Worm (Caenorhabditis elegans) whole organism, young adult: ENCODE results near the gene Y54G2A.37.

ENCODE experiments used
- F23B12.7 ChIP-seq: sonication (generic microtip); optimal IDR thresholded peaks from 2 replicates; lab custom pipeline; 2017; ENCODE audit warnings: missing genetic modification characterization, mild to moderate bottlenecking, missing compliant biosample characterization, antibody characterized with exemption, moderate library complexity; ENCODE audit not compliant: insufficient read depth
- F49E8.2 ChIP-seq: sonication (generic microtip); optimal IDR thresholded peaks from 3 replicates; lab custom pipeline; 2017; ENCODE audit warnings: missing genetic modification characterization, mild to moderate bottlenecking, missing compliant biosample characterization, antibody characterized with exemption, moderate library complexity; ENCODE audit not compliant: insufficient read depth
- F55B11.4 ChIP-seq: sonication (generic microtip); optimal IDR thresholded peaks from 2 replicates; lab custom pipeline; 2016; ENCODE audit warnings: missing compliant biosample characterization, missing genetic modification characterization, borderline replicate concordance; ENCODE audit not compliant: insufficient read depth
- F57C9.4 ChIP-seq: sonication (generic microtip); optimal IDR thresholded peaks from 2 replicates; lab custom pipeline; 2017; ENCODE audit warnings: mild to moderate bottlenecking, missing genetic modification characterization, missing compliant biosample characterization
- K11D2.4 ChIP-seq: fragments of 200-800 bp; sonication (Bioruptor generic); IDR thresholded peaks from 2 replicates; pipeline ENCODE4 v1.3.6; 2022; ENCODE audit warnings: missing genetic modification reagents, missing genetic modification characterization, missing compliant biosample characterization
- aptf-3 ChIP-seq: fragments of 200-800 bp; sonication (Bioruptor generic); IDR thresholded peaks from 2 replicates; pipeline ENCODE4 v1.3.6; 2022; ENCODE audit warnings: missing genetic modification characterization, missing compliant biosample characterization
- atf-7 ChIP-seq: sonication (generic microtip); optimal IDR thresholded peaks from 2 replicates; lab custom pipeline; 2017; ENCODE audit warnings: mild to moderate bottlenecking, missing genetic modification characterization, missing compliant biosample characterization
- attf-5 ChIP-seq: fragments of 200-800 bp; sonication (Bioruptor generic); optimal IDR thresholded peaks from 2 replicates; lab custom pipeline; 2018; ENCODE audit warnings: mild to moderate bottlenecking, missing genetic modification characterization, missing compliant biosample characterization
- bed-1 ChIP-seq: fragments of 200-800 bp; sonication (Bioruptor generic); IDR thresholded peaks from 2 replicates; pipeline ENCODE4 v1.3.6; 2022; ENCODE audit warnings: missing genetic modification reagents, missing genetic modification characterization, missing compliant biosample characterization
- ceh-27 ChIP-seq: fragments of 200-800 bp; sonication (Bioruptor generic); optimal IDR thresholded peaks from 2 replicates; lab custom pipeline; 2018; ENCODE audit warnings: mild to moderate bottlenecking, missing genetic modification characterization, moderate library complexity, missing compliant biosample characterization
- ceh-91 ChIP-seq: fragments of 200-800 bp; sonication (Bioruptor generic); IDR thresholded peaks from 2 replicates; pipeline ENCODE4 v1.3.6; 2022; ENCODE audit warnings: missing genetic modification reagents, missing genetic modification characterization, missing compliant biosample characterization
- chd-7 ChIP-seq: sonication (generic microtip); optimal IDR thresholded peaks from 2 replicates; lab custom pipeline; 2016; ENCODE audit warnings: mild to moderate bottlenecking, missing genetic modification characterization, moderate library complexity, missing compliant biosample characterization
- dox-1 ChIP-seq: fragments of 200-800 bp; sonication (Bioruptor generic); IDR thresholded peaks from 2 replicates; pipeline ENCODE4 v1.3.6; 2022; ENCODE audit warnings: missing genetic modification reagents, missing genetic modification characterization, missing compliant biosample characterization
- egrh-3 ChIP-seq: fragments of 200-800 bp; sonication (Bioruptor generic); IDR thresholded peaks from 2 replicates; pipeline ENCODE4 v1.3.6; 2022; ENCODE audit warnings: missing genetic modification reagents, missing genetic modification characterization, missing compliant biosample characterization
- ekl-4 ChIP-seq: fragments of 200-800 bp; sonication (Bioruptor generic); IDR thresholded peaks from 2 replicates; pipeline ENCODE4 v1.3.6; 2022; ENCODE audit warnings: missing genetic modification reagents, missing genetic modification characterization, missing compliant biosample characterization
- him-1 ChIP-seq: sonication (generic microtip); optimal IDR thresholded peaks from 2 replicates; lab custom pipeline; 2016; ENCODE audit warnings: missing genotype, missing genetic modification reagents, missing genetic modification characterization, missing compliant biosample characterization
- lag-1 ChIP-seq: fragments of 200-800 bp; sonication (Bioruptor generic); IDR thresholded peaks from 2 replicates; pipeline ENCODE4 v1.3.6; 2022; ENCODE audit warnings: missing genetic modification reagents, missing genetic modification characterization, missing compliant biosample characterization
- lin-35 ChIP-seq, 3 experiments: fragments of 150-350 bp in 2 of 3; sonication (generic microtip) in 1 of 3; optimal IDR thresholded peaks; 2 replicates each; lab custom pipeline; 2014 to 2018; ENCODE audit warnings: missing biosample characterization in 3 of 3, missing genetic modification characterization in 3 of 3, missing genetic modification reagents in 3 of 3
- lsl-1 ChIP-seq: fragments of 200-800 bp; sonication (Bioruptor generic); optimal IDR thresholded peaks from 2 replicates; lab custom pipeline; 2018; ENCODE audit warnings: mild to moderate bottlenecking, missing genetic modification characterization, moderate library complexity, missing compliant biosample characterization
- madf-3 ChIP-seq: fragments of 200-800 bp; sonication (Bioruptor generic); IDR thresholded peaks from 2 replicates; pipeline ENCODE4 v1.3.6; 2022; ENCODE audit warnings: missing genetic modification reagents, missing genetic modification characterization, missing compliant biosample characterization
- nhr-120 ChIP-seq: fragments of 200-800 bp; sonication (Bioruptor generic); IDR thresholded peaks from 2 replicates; pipeline ENCODE4 v1.3.6; 2022; ENCODE audit warnings: missing genetic modification characterization, missing compliant biosample characterization
- nhr-80 ChIP-seq: sonication (generic microtip); optimal IDR thresholded peaks from 2 replicates; lab custom pipeline; 2016; ENCODE audit warnings: missing genetic modification characterization, missing compliant biosample characterization
- pha-4 ChIP-seq: fragments of 150-350 bp; sonication (generic microtip); optimal IDR thresholded peaks from 2 replicates; lab custom pipeline; 2014; ENCODE audit warnings: missing biosample characterization, missing genetic modification reagents, missing genetic modification characterization
- rec-8 ChIP-seq, 2 experiments: sonication (generic microtip); optimal IDR thresholded peaks; 2 replicates each; lab custom pipeline; 2016; ENCODE audit warnings: mild to moderate bottlenecking in 2 of 2, missing genetic modification characterization in 2 of 2, missing genetic modification reagents in 2 of 2, missing genotype in 2 of 2, missing biosample characterization in 1 of 2, missing compliant biosample characterization in 1 of 2, moderate library complexity in 1 of 2
- snpc-1.1 ChIP-seq: sonication (generic microtip); optimal IDR thresholded peaks from 2 replicates; lab custom pipeline; 2017; ENCODE audit warnings: missing genetic modification characterization, mild to moderate bottlenecking, missing compliant biosample characterization, antibody characterized with exemption, moderate library complexity, missing genotype, missing genetic modification reagents; ENCODE audit not compliant: insufficient read depth
- snpc-1.3 ChIP-seq: sonication (generic microtip); optimal IDR thresholded peaks from 2 replicates; lab custom pipeline; 2017; ENCODE audit warnings: missing genetic modification characterization, mild to moderate bottlenecking, missing compliant biosample characterization, antibody characterized with exemption, moderate library complexity, missing genotype, missing genetic modification reagents; ENCODE audit not compliant: insufficient read depth
- snpc-3.4 ChIP-seq: sonication (generic microtip); optimal IDR thresholded peaks from 2 replicates; lab custom pipeline; 2017; ENCODE audit warnings: missing genetic modification characterization, mild to moderate bottlenecking, missing compliant biosample characterization, antibody characterized with exemption, moderate library complexity, missing genotype, missing genetic modification reagents
- snpc-4 ChIP-seq, 5 experiments: fragments of 150-350 bp in 1 of 5; sonication (generic microtip) in 4 of 5; optimal IDR thresholded peaks; 2 replicates each; lab custom pipeline; 2014 to 2018; ENCODE audit warnings: missing genetic modification characterization in 5 of 5, missing biosample characterization in 3 of 5, antibody characterized with exemption in 2 of 5, mild to moderate bottlenecking in 2 of 5, missing compliant biosample characterization in 2 of 5, missing genotype in 2 of 5, moderate library complexity in 2 of 5, missing genetic modification reagents in 1 of 5
- somi-1 ChIP-seq: fragments of 200-800 bp; sonication (Bioruptor generic); optimal IDR thresholded peaks from 2 replicates; lab custom pipeline; 2018; ENCODE audit warnings: mild to moderate bottlenecking, missing genetic modification characterization, missing compliant biosample characterization
- tbp1 ChIP-seq: fragments of 200-800 bp; sonication (Bioruptor generic); optimal IDR thresholded peaks from 2 replicates; lab custom pipeline; 2018; ENCODE audit warnings: mild to moderate bottlenecking, missing genetic modification characterization, missing compliant biosample characterization
- tbx-9 ChIP-seq: sonication (generic microtip); optimal IDR thresholded peaks from 2 replicates; lab custom pipeline; 2016; ENCODE audit warnings: borderline replicate concordance, missing genetic modification characterization, inconsistent platforms, missing compliant biosample characterization
- tlf-1 ChIP-seq: fragments of 200-800 bp; sonication (Bioruptor generic); optimal IDR thresholded peaks from 2 replicates; lab custom pipeline; 2018; ENCODE audit warnings: mild to moderate bottlenecking, missing genetic modification characterization, missing compliant biosample characterization
- zim-3 ChIP-seq: sonication (generic microtip); optimal IDR thresholded peaks from 2 replicates; lab custom pipeline; 2017; ENCODE audit warnings: mild to moderate bottlenecking, missing genetic modification characterization, moderate library complexity, missing compliant biosample characterization
- ztf-18 ChIP-seq: sonication (generic microtip); optimal IDR thresholded peaks from 2 replicates; lab custom pipeline; 2016; ENCODE audit warnings: missing genotype, mild to moderate bottlenecking, missing genetic modification characterization, missing compliant biosample characterization
- ztf-28 ChIP-seq: fragments of 200-800 bp; sonication (Bioruptor generic); IDR thresholded peaks from 2 replicates; pipeline ENCODE4 v1.3.6; 2022; ENCODE audit warnings: missing genetic modification reagents, missing genetic modification characterization, missing compliant biosample characterization

The Y54G2A.37 gene

DNA sequence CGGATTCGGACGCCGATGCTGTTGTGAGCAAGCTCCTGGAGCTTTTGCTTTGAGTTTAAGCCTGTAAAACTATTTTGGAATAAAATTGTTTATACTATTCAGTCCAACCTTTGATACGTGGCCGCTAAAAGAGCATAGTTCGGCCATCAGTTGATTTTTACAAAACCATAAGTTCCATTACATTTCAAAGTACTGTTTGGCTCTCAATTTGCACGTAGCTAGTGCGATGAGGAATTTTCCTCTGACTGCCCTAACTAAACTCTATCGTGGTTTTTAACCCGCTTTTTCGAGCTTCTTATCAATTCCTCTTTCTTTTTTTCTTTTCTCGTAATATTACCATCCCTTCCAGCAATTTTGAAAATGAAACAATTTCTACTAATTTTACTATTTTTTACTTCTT lies 2.9 kb downstream of the Y54G2A.37 start, which contains the start of gene clec-80:
clec-80 (plus strand) TSS at position 301 of the 400 bp plus-strand sequence.
- TF ChIP-seq ztf-28 (no peak), attf-5 (no peak), zim-3 (tag; lab: Kevin White, UChicago) (no peak), tbx-9 (tag; lab: Kevin White, UChicago) (no peak), ceh-91 (GFP tag; lab: Robert Waterston, UW) (no peak), chd-7 (no peak), F49E8.2 (tag; lab: Kevin White, UChicago) (no peak), F55B11.4 (no peak), ztf-18 (no peak), F57C9.4 (tag; lab: Kevin White, UChicago) (no peak), aptf-3 (GFP tag; lab: Robert Waterston, UW) (no peak), K11D2.4 (GFP tag; lab: Robert Waterston, UW) (no peak), lin-35 (GFP tag; optimal IDR thresholded peaks at IDR 0.05; lab: Kevin White, UChicago) (no peak), ceh-27 (GFP tag; lab: Kevin White, UChicago) (no peak), madf-3 (GFP tag; lab: Robert Waterston, UW) (no peak), dox-1 (GFP tag; lab: Robert Waterston, UW) (no peak), pha-4 (tag; lab: Kevin White, UChicago) (no peak), bed-1 (no peak), rec-8 (tag; optimal IDR thresholded peaks at IDR 0.05; lab: Kevin White, UChicago) (no peak), F23B12.7 (no peak)

DNA sequence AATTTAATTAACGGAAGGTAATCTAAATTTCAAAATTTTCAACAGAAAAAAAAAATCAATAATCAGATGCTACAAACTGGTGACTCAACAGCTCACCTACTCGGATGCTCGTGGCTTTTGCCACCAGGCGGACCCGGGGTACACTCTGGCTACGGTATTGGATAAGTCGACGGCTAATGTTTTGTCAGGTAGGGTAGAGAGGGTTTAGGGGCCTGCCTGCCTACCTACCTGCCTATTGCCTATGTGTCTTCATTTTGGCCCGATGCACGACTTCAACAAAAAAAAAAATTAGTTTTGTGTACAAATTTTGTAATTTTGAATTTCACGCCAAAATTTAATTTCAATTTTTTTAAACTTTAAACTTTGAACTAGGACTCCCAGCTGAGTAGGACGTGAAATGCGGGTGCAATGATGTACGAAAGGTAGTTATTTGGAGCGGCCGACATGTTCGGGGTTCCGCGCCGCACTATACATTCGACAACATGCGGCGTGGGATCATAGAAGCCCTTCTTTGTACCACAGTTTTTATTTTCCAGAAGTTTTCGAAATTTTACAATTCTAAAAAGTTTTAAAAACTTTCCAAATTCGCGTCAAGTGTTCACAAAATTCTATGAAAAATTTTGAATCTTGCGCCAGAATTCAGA lies 5.1 kb downstream of the Y54G2A.37 start:
- TF ChIP-seq snpc-1.1 (tag; lab: Kevin White, UChicago) (peak; percentile 94), egrh-3 (GFP tag; lab: Robert Waterston, UW) (no peak), snpc-4 (GFP tag; optimal IDR thresholded peaks at IDR 0.05; lab: Kevin White, UChicago) (peak; percentile 89), snpc-4 (tag; optimal IDR thresholded peaks at IDR 0.05; lab: Kevin White, UChicago) (peak; percentile 77 to 95 (median 90)), somi-1 (GFP tag; lab: Kevin White, UChicago) (no peak), snpc-1.3 (tag; lab: Kevin White, UChicago) (peak; percentile 45), tbp1 (GFP tag; lab: Kevin White, UChicago) (peak; percentile 37), ztf-18 (no peak), snpc-3.4 (peak; percentile 76), him-1 (tag; lab: Kevin White, UChicago) (peak; percentile 83), nhr-120 (GFP tag; lab: Robert Waterston, UW) (no peak), lsl-1 (GFP tag; lab: Kevin White, UChicago) (peak; percentile 5), atf-7 (tag; lab: Kevin White, UChicago) (peak; percentile 3)

DNA sequence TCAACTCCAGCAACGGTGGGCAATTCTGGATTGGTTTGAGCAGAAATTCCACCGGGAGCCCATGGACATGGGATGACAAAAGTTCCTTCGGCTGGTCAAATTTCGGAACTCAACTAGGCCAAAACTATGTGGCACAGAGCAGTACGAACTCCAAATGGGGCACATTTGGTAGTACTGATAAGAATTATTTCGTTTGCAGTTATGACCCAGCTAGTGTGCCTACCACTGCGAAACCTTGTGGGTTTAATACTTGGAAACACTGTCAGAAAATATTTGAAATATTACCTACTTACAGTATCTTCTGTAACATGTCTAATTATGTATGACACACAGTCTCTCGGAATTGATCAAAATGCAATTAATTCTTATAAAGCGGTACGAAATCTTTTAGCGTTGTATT lies 5.8 kb downstream of the Y54G2A.37 start:
- TF ChIP-seq tbx-9 (tag; lab: Kevin White, UChicago) = no peak
- peak; percentile 58 for TF ChIP-seq nhr-80 (tag; lab: Kevin White, UChicago)
- no peak for TF ChIP-seq ekl-4 (GFP tag; lab: Robert Waterston, UW)
- TF ChIP-seq tlf-1 = no peak
- TF ChIP-seq lag-1 (GFP tag; lab: Robert Waterston, UW) = no peak
- TF ChIP-seq, all 124 proteins: peak for 1
